Fruit fly (Drosophila melanogaster): ENCODE measurements around the gene Ns3.

The Ns3 gene

dm6 chrX:1470562-1470961 lies 6.5 kb upstream of the Ns3 start, which contains the start of gene pck (continued):
- peak; percentile 18 for TF ChIP-seq Deaf1 (tag; optimal IDR thresholded peaks at IDR 0.05)
- TF ChIP-seq gfzf (GFP tag; optimal IDR thresholded peaks at IDR 0.05), result peak; percentile 63
- peak; percentile 33 for TF ChIP-seq nerfin-1 (tag; optimal IDR thresholded peaks at IDR 0.05)
- no peak for TF ChIP-seq Eip74EF (GFP tag; optimal IDR thresholded peaks at IDR 0.05)
- TF ChIP-seq CG11560 (tag; IDR thresholded peaks at IDR 0.05), result no peak
- no peak for TF ChIP-seq Sry-β (GFP tag; optimal IDR thresholded peaks at IDR 0.05)
- TF ChIP-seq fd3F (GFP tag; optimal IDR thresholded peaks at IDR 0.05), result no peak
- no peak for TF ChIP-seq CG1233 (GFP tag; optimal IDR thresholded peaks at IDR 0.05)
- peak; percentile 75 for TF ChIP-seq MESR4 (GFP tag; optimal IDR thresholded peaks at IDR 0.05)
- TF ChIP-seq H2.0 (GFP tag; IDR thresholded peaks at IDR 0.05), result peak; percentile 69; the same call in 1 of the 2 replicates
- TF ChIP-seq sna (GFP tag; IDR thresholded peaks at IDR 0.05; ENCODE audit: partially characterized antibody), result peak; percentile 49; the same call in 1 of the 2 replicates
- peak; percentile 11 for TF ChIP-seq CG34376 (GFP tag; optimal IDR thresholded peaks at IDR 0.05)
- no peak for TF ChIP-seq mirr (GFP tag; optimal IDR thresholded peaks at IDR 0.05)
- TF ChIP-seq Fer3 (tag; optimal IDR thresholded peaks at IDR 0.05), result peak; percentile 40
- TF ChIP-seq Lpt (GFP tag; optimal IDR thresholded peaks at IDR 0.05), result no peak
- TF ChIP-seq CG8359 (GFP tag; optimal IDR thresholded peaks at IDR 0.05; ENCODE audit: borderline replicate concordance), result no peak
- TF ChIP-seq CG8290 (GFP tag; optimal IDR thresholded peaks at IDR 0.05), result peak; percentile 55
- TF ChIP-seq CG8290 (tag; optimal IDR thresholded peaks at IDR 0.05), result peak in 1 of 2 experiments; percentile 57
- no peak for TF ChIP-seq rib (GFP tag; IDR thresholded peaks at IDR 0.05)
- peak; percentile 65 for TF ChIP-seq pum (GFP tag; optimal IDR thresholded peaks at IDR 0.05)
- TF ChIP-seq en (GFP tag; optimal IDR thresholded peaks at IDR 0.05), result peak; percentile 7
- no peak for TF ChIP-seq CG8281 (tag; optimal IDR thresholded peaks at IDR 0.05)
- no peak for TF ChIP-seq toy (GFP tag; IDR thresholded peaks at IDR 0.05)
- peak; percentile 67 for TF ChIP-seq Sox102F (GFP tag; optimal IDR thresholded peaks at IDR 0.05)
- TF ChIP-seq lab (GFP tag; optimal IDR thresholded peaks at IDR 0.05), result peak; percentile 74
- peak; percentile 40 for TF ChIP-seq PHDP (tag; optimal IDR thresholded peaks at IDR 0.05)
- TF ChIP-seq CTCF (GFP tag; optimal IDR thresholded peaks at IDR 0.05), result peak; percentile 26
- peak; percentile 32 for TF ChIP-seq tx (GFP tag; optimal IDR thresholded peaks at IDR 0.05)
- TF ChIP-seq dysf (GFP tag; IDR thresholded peaks at IDR 0.05), result peak; percentile 51; the same call in 1 of the 3 replicates
- TF ChIP-seq CG15073 (GFP tag; optimal IDR thresholded peaks at IDR 0.05), result no peak
- TF ChIP-seq gsb-n (tag; optimal IDR thresholded peaks at IDR 0.05), result no peak
- TF ChIP-seq lola (GFP tag; optimal IDR thresholded peaks at IDR 0.05), result peak in 1 of 3 experiments; percentile 48
- TF ChIP-seq ato (GFP tag; IDR thresholded peaks at IDR 0.05; ENCODE audit: partially characterized antibody), result no peak; the same call in 1 of the 2 replicates
- TF ChIP-seq Trl (optimal IDR thresholded peaks at IDR 0.05), result no peak
- TF ChIP-seq Trl (GFP tag; optimal IDR thresholded peaks at IDR 0.05), result peak; percentile 68
- peak; percentile 41 for TF ChIP-seq CG17802 (tag; optimal IDR thresholded peaks at IDR 0.05)
- TF ChIP-seq mld (GFP tag; IDR thresholded peaks at IDR 0.05; ENCODE audit: partially characterized antibody), result no peak
- no peak for TF ChIP-seq lov (optimal IDR thresholded peaks at IDR 0.05)
- peak; percentile 75; the same call in 1 of the 3 replicates for TF ChIP-seq lov (GFP tag; IDR thresholded peaks at IDR 0.05)
- peak; percentile 55 for TF ChIP-seq CG10366 (GFP tag; IDR thresholded peaks at IDR 0.05)
- peak; percentile 31 for TF ChIP-seq Nf-YC (tag; optimal IDR thresholded peaks at IDR 0.05)
- TF ChIP-seq MBD-R2 (GFP tag; IDR thresholded peaks at IDR 0.05), result peak; percentile 86
- TF ChIP-seq sob (GFP tag; IDR thresholded peaks at IDR 0.05), result peak; percentile 63; the same call in 1 of the 2 replicates
- TF ChIP-seq CG12155 (GFP tag; optimal IDR thresholded peaks at IDR 0.05), result peak; percentile 69
- peak; percentile 51 for TF ChIP-seq CG13424 (tag; optimal IDR thresholded peaks at IDR 0.05)
- peak; percentile 71 for TF ChIP-seq NC2β (GFP tag; optimal IDR thresholded peaks at IDR 0.05)
- peak; percentile 73 for TF ChIP-seq zfh2 (GFP tag; optimal IDR thresholded peaks at IDR 0.05)
- no peak for TF ChIP-seq Doc2 (GFP tag; IDR thresholded peaks at IDR 0.05)
- TF ChIP-seq CG14014 (GFP tag; IDR thresholded peaks at IDR 0.05), result no peak
- peak; percentile 64 for TF ChIP-seq CG8388 (GFP tag; optimal IDR thresholded peaks at IDR 0.05)
- peak; percentile 53 for TF ChIP-seq CG2202 (tag; optimal IDR thresholded peaks at IDR 0.05)

All from whole organism, embryonic.